Fruit fly (Drosophila melanogaster) whole organism, embryonic: ENCODE results near the gene CG12990.

Experiments
- Antp ChIP-seq: fragments of 200-800 bp; sonication (Bioruptor generic); optimal IDR thresholded peaks from 3 replicates; lab custom pipeline; 2016; ENCODE audit warnings: missing biosample characterization, missing genetic modification characterization
- Blimp-1 ChIP-seq: fragments of 200-800 bp; sonication (Bioruptor generic); optimal IDR thresholded peaks from 3 replicates; lab custom pipeline; 2018; ENCODE audit warnings: missing biosample characterization, missing genetic modification characterization, mild to moderate bottlenecking, moderate library complexity, missing genetic modification reagents
- Bteb2 ChIP-seq: fragments of 200-800 bp; sonication (Bioruptor generic); optimal IDR thresholded peaks from 2 replicates; lab custom pipeline; 2016; ENCODE audit warnings: missing biosample characterization, missing genetic modification characterization
- CG13123 ChIP-seq: fragments of 200-800 bp; sonication (Bioruptor generic); optimal IDR thresholded peaks from 2 replicates; lab custom pipeline; 2016; ENCODE audit warnings: missing biosample characterization, missing genetic modification characterization
- CG15011 ChIP-seq: fragments of 200-800 bp; sonication (Bioruptor generic); optimal IDR thresholded peaks from 3 replicates; lab custom pipeline; 2018; ENCODE audit warnings: missing biosample characterization, mild to moderate bottlenecking, missing genetic modification characterization
- CG15514 ChIP-seq: fragments of 200-800 bp; sonication (Bioruptor generic); optimal IDR thresholded peaks from 3 replicates; lab custom pipeline; 2017; ENCODE audit warnings: missing biosample characterization, missing genetic modification characterization, mild to moderate bottlenecking, moderate library complexity, missing genetic modification reagents
- CG1603 ChIP-seq: fragments of 200-800 bp; sonication (Bioruptor generic); optimal IDR thresholded peaks from 2 replicates; lab custom pipeline; 2019; ENCODE audit warnings: missing biosample characterization, mild to moderate bottlenecking, missing genetic modification characterization, moderate library complexity
- CG1647 ChIP-seq: fragments of 200-800 bp; sonication (Bioruptor generic); optimal IDR thresholded peaks from 3 replicates; lab custom pipeline; 2016; ENCODE audit warnings: missing biosample characterization, missing genetic modification characterization
- CG16779 ChIP-seq: fragments of 200-800 bp; sonication (Bioruptor generic); IDR thresholded peaks from 2 replicates; pipeline ENCODE4 v1.3.6; 2022; ENCODE audit warnings: missing biosample characterization, missing genetic modification characterization
- CG16815 ChIP-seq: fragments of 200-800 bp; sonication (Bioruptor generic); optimal IDR thresholded peaks from 3 replicates; lab custom pipeline; 2017; ENCODE audit warnings: missing biosample characterization, mild to moderate bottlenecking, missing genetic modification characterization
- CG17829 ChIP-seq: fragments of 200-800 bp; optimal IDR thresholded peaks from 2 replicates; lab custom pipeline; 2019; ENCODE audit warnings: missing biosample characterization, mild to moderate bottlenecking, missing genetic modification characterization, moderate library complexity
- CG2889 ChIP-seq: fragments of 200-800 bp; sonication (Bioruptor generic); IDR thresholded peaks from 3 replicates; pipeline ENCODE4 v1.3.6; 2022; ENCODE audit warnings: missing biosample characterization, missing genetic modification characterization
- CG30403 ChIP-seq: fragments of 200-800 bp; sonication (Bioruptor generic); optimal IDR thresholded peaks from 3 replicates; lab custom pipeline; 2016; ENCODE audit warnings: missing biosample characterization, missing genetic modification characterization
- CG4328 ChIP-seq: fragments of 200-800 bp; sonication (Bioruptor generic); optimal IDR thresholded peaks from 3 replicates; lab custom pipeline; 2017; ENCODE audit warnings: missing biosample characterization, missing genetic modification reagents, missing genetic modification characterization
- CG4730 ChIP-seq: fragments of 200-800 bp; sonication (Bioruptor generic); IDR thresholded peaks from 2 replicates; pipeline ENCODE4 v1.3.6; 2022; ENCODE audit warnings: missing biosample characterization, missing genetic modification characterization
- CG6683 ChIP-seq: fragments of 200-800 bp; sonication (Bioruptor generic); optimal IDR thresholded peaks from 2 replicates; lab custom pipeline; 2017; ENCODE audit warnings: missing biosample characterization, mild to moderate bottlenecking, missing genetic modification characterization, missing genetic modification reagents
- CG7556 ChIP-seq: fragments of 200-800 bp; sonication (Bioruptor generic); optimal IDR thresholded peaks from 2 replicates; lab custom pipeline; 2017; ENCODE audit warnings: missing biosample characterization, mild to moderate bottlenecking, missing genetic modification characterization
- CG7928 ChIP-seq: fragments of 200-800 bp; sonication (Bioruptor generic); optimal IDR thresholded peaks from 2 replicates; lab custom pipeline; 2017; ENCODE audit warnings: missing biosample characterization, mild to moderate bottlenecking, missing genetic modification characterization
- Dad ChIP-seq: fragments of 200-800 bp; sonication (Bioruptor generic); optimal IDR thresholded peaks from 3 replicates; lab custom pipeline; 2016; ENCODE audit warnings: missing biosample characterization, missing genetic modification characterization
- HmgD ChIP-seq: fragments of 200-800 bp; sonication (Bioruptor generic); optimal IDR thresholded peaks from 3 replicates; lab custom pipeline; 2016; ENCODE audit warnings: missing biosample characterization, missing genetic modification characterization
- HmgZ ChIP-seq: fragments of 200-800 bp; sonication (Bioruptor generic); optimal IDR thresholded peaks from 2 replicates; lab custom pipeline; 2018; ENCODE audit warnings: missing biosample characterization, mild to moderate bottlenecking, missing genetic modification characterization
- Lhr ChIP-seq: fragments of 200-800 bp; sonication (Bioruptor generic); optimal IDR thresholded peaks from 3 replicates; lab custom pipeline; 2017; ENCODE audit warnings: mild to moderate bottlenecking, missing biosample characterization, missing genetic modification reagents, missing genetic modification characterization
- Meics ChIP-seq: fragments of 200-800 bp; sonication (Bioruptor generic); optimal IDR thresholded peaks from 2 replicates; lab custom pipeline; 2017; ENCODE audit warnings: missing biosample characterization, mild to moderate bottlenecking, missing genetic modification characterization
- Myb ChIP-seq: fragments of 200-800 bp; sonication (Bioruptor generic); optimal IDR thresholded peaks from 2 replicates; lab custom pipeline; 2016; ENCODE audit warnings: missing biosample characterization, missing genetic modification characterization
- Optix ChIP-seq: fragments of 200-800 bp; sonication (Bioruptor generic); IDR thresholded peaks from 3 replicates; pipeline ENCODE4 v1.3.6; 2022; ENCODE audit warnings: missing biosample characterization, missing genetic modification characterization
- Ravus ChIP-seq: fragments of 200-800 bp; sonication (Bioruptor generic); IDR thresholded peaks from 2 replicates; pipeline ENCODE4 v1.3.6; 2022; ENCODE audit warnings: missing biosample characterization, missing genetic modification characterization
- Rfx ChIP-seq: fragments of 200-800 bp; sonication (Bioruptor generic); IDR thresholded peaks from 2 replicates; pipeline ENCODE4 v1.3.6; 2022; ENCODE audit warnings: missing biosample characterization, missing genetic modification characterization
- Sin3A ChIP-seq: fragments of >200 bp; optimal IDR thresholded peaks from 2 replicates; lab custom pipeline; 2018
- Spps ChIP-seq: fragments of 200-800 bp; sonication (Bioruptor generic); optimal IDR thresholded peaks from 2 replicates; lab custom pipeline; 2018; ENCODE audit warnings: missing biosample characterization, mild to moderate bottlenecking, missing genetic modification characterization
- Sry-δ ChIP-seq: fragments of 200-800 bp; sonication (Bioruptor generic); optimal IDR thresholded peaks from 2 replicates; lab custom pipeline; 2016; ENCODE audit warnings: missing biosample characterization, missing genetic modification characterization
- Trl ChIP-seq, 3 experiments: fragments of >200 bp in 2 of 3; fragments of 200-800 bp in 1 of 3; sonication (Bioruptor generic) in 1 of 3; optimal IDR thresholded peaks; 2 replicates in 1 of 3; 3 replicates in 2 of 3; lab custom pipeline; 2016 to 2017; ENCODE audit warnings: missing biosample characterization in 1 of 3, missing genetic modification characterization in 1 of 3
- ash1 ChIP-seq: fragments of 200-800 bp; sonication (Bioruptor generic); optimal IDR thresholded peaks from 2 replicates; lab custom pipeline; 2018; ENCODE audit warnings: missing biosample characterization, mild to moderate bottlenecking, missing genetic modification characterization
- bab2 ChIP-seq: fragments of 200-800 bp; sonication (Bioruptor generic); optimal IDR thresholded peaks from 2 replicates; lab custom pipeline; 2016; ENCODE audit warnings: missing biosample characterization, missing genetic modification characterization
- dati ChIP-seq: fragments of 200-800 bp; sonication (Bioruptor generic); IDR thresholded peaks from 2 replicates; pipeline ENCODE4 v1.3.6; 2022; ENCODE audit warnings: missing biosample characterization, missing genetic modification characterization
- disco-r ChIP-seq: fragments of 200-800 bp; sonication (Bioruptor generic); optimal IDR thresholded peaks from 2 replicates; lab custom pipeline; 2016; ENCODE audit warnings: missing biosample characterization, missing genetic modification characterization
- fd64A ChIP-seq: fragments of 200-800 bp; sonication (Bioruptor generic); optimal IDR thresholded peaks from 3 replicates; lab custom pipeline; 2018; ENCODE audit warnings: missing biosample characterization, mild to moderate bottlenecking, missing genetic modification characterization
- gce ChIP-seq: fragments of 200-800 bp; sonication (Bioruptor generic); IDR thresholded peaks from 3 replicates; pipeline ENCODE4 v1.3.6; 2022; ENCODE audit warnings: missing biosample characterization, missing genetic modification characterization
- her ChIP-seq: fragments of 200-800 bp; sonication (Bioruptor generic); optimal IDR thresholded peaks from 2 replicates; lab custom pipeline; 2016; ENCODE audit warnings: missing biosample characterization, missing genetic modification characterization
- kay ChIP-seq: fragments of 200-800 bp; sonication (Bioruptor generic); optimal IDR thresholded peaks from 2 replicates; lab custom pipeline; 2016; ENCODE audit warnings: missing biosample characterization, missing genetic modification characterization
- nom ChIP-seq: fragments of 200-800 bp; sonication (Bioruptor generic); optimal IDR thresholded peaks from 2 replicates; lab custom pipeline; 2017; ENCODE audit warnings: missing biosample characterization, missing genetic modification characterization, mild to moderate bottlenecking, moderate library complexity, missing genetic modification reagents
- oc ChIP-seq: fragments of 200-800 bp; sonication (Bioruptor generic); optimal IDR thresholded peaks from 2 replicates; lab custom pipeline; 2018; ENCODE audit warnings: missing biosample characterization, mild to moderate bottlenecking, missing genetic modification characterization, moderate library complexity
- pan ChIP-seq, 4 experiments: fragments of >200 bp in 3 of 4; fragments of 200-800 bp in 1 of 4; sonication (Bioruptor generic) in 1 of 4; optimal IDR thresholded peaks in 3 of 4; IDR thresholded peaks in 1 of 4; 2 replicates each; pipeline versions ENCODE4 v1.3.6 to Lab custom; 2017 to 2022; ENCODE audit warnings: missing biosample characterization in 2 of 4, missing genetic modification characterization in 2 of 4, mixed read lengths in 1 of 4
- pum ChIP-seq: fragments of 200-800 bp; sonication (Bioruptor generic); optimal IDR thresholded peaks from 2 replicates; lab custom pipeline; 2016; ENCODE audit warnings: missing biosample characterization, missing genetic modification characterization
- so ChIP-seq: fragments of 200-800 bp; sonication (Bioruptor generic); IDR thresholded peaks from 3 replicates; pipeline ENCODE4 v1.3.6; 2022; ENCODE audit warnings: missing biosample characterization, missing genetic modification characterization
- trh ChIP-seq: fragments of 200-800 bp; sonication (Bioruptor generic); optimal IDR thresholded peaks from 2 replicates; lab custom pipeline; 2016; ENCODE audit warnings: missing biosample characterization, missing genetic modification characterization
- ttk ChIP-seq: fragments of 200-800 bp; sonication (Bioruptor generic); IDR thresholded peaks from 2 replicates; pipeline ENCODE4 v2.1.2; 2022; ENCODE audit warnings: missing biosample characterization, missing genetic modification characterization
- unpg ChIP-seq: fragments of 200-800 bp; sonication (Bioruptor generic); optimal IDR thresholded peaks from 3 replicates; lab custom pipeline; 2018; ENCODE audit warnings: missing biosample characterization, mild to moderate bottlenecking, missing genetic modification characterization, moderate library complexity
- wek ChIP-seq: fragments of 200-800 bp; sonication (Bioruptor generic); optimal IDR thresholded peaks from 3 replicates; lab custom pipeline; 2018; ENCODE audit warnings: missing biosample characterization, mild to moderate bottlenecking, missing genetic modification characterization, moderate library complexity
- zfh2 ChIP-seq: fragments of 200-800 bp; sonication (Bioruptor generic); optimal IDR thresholded peaks from 2 replicates; lab custom pipeline; 2016; ENCODE audit warnings: missing biosample characterization, missing genetic modification characterization

The CG12990 gene

dm6 chrX:17631996-17632612, 39.6 kb downstream of the CG12990 start, which contains the start of the genes corolla and ND-24 (continued):
- peak; percentile 59 for TF ChIP-seq Spps (tag; lab: Kevin White, UChicago)
- peak; percentile 84; the same call in 2 of the 3 replicates for TF ChIP-seq so
- TF ChIP-seq Bteb2 (GFP tag; lab: Kevin White, UChicago), result peak; percentile 88
- TF ChIP-seq disco-r, result peak; percentile 73
- TF ChIP-seq Optix (GFP tag; lab: Robert Waterston, UW), result peak; percentile 70; the same call in 2 of the 3 replicates
- no peak for TF ChIP-seq oc (tag; lab: Kevin White, UChicago)
- TF ChIP-seq HmgZ (tag; lab: Kevin White, UChicago), result peak; percentile 75
- peak; percentile 85 for TF ChIP-seq zfh2 (GFP tag; lab: Kevin White, UChicago)
- TF ChIP-seq Sry-δ, result peak; percentile 90
- peak; percentile 82 for TF ChIP-seq unpg
- TF ChIP-seq CG30403 (GFP tag; lab: Kevin White, UChicago), result peak; percentile 93
- peak; percentile 75 for TF ChIP-seq Sin3A (lab: Kevin White, UChicago)
- peak; percentile 87 for TF ChIP-seq CG1647
- TF ChIP-seq CG1603 (tag; lab: Kevin White, UChicago), result peak; percentile 65
- TF ChIP-seq CG7556 (GFP tag; lab: Kevin White, UChicago), result peak; percentile 72
- peak; percentile 87 for TF ChIP-seq ttk (GFP tag; lab: Robert Waterston, UW)
- TF ChIP-seq gce (GFP tag; lab: Robert Waterston, UW), result peak; percentile 59; the same call in 1 of the 3 replicates
- TF ChIP-seq Myb (GFP tag; lab: Kevin White, UChicago), result peak; percentile 65
- peak; percentile 45 for TF ChIP-seq Lhr (GFP tag; lab: Kevin White, UChicago)
- TF ChIP-seq her (GFP tag; lab: Kevin White, UChicago), result peak; percentile 26
- TF ChIP-seq CG15514 (GFP tag; lab: Kevin White, UChicago), result peak; percentile 84
- no peak for TF ChIP-seq fd64A (GFP tag; lab: Kevin White, UChicago)
- TF ChIP-seq CG6683 (GFP tag; lab: Kevin White, UChicago), result peak; percentile 54
- peak; percentile 64 for TF ChIP-seq kay
- peak; percentile 80 for TF ChIP-seq Blimp-1 (GFP tag; lab: Kevin White, UChicago)
- TF ChIP-seq dati (GFP tag; lab: Robert Waterston, UW), result no peak
- no peak for TF ChIP-seq ash1 (GFP tag; lab: Kevin White, UChicago)
- peak; percentile 65 for TF ChIP-seq CG16815 (GFP tag; lab: Kevin White, UChicago)
- peak; percentile 84 for TF ChIP-seq CG2889 (GFP tag; lab: Robert Waterston, UW)
- no peak for TF ChIP-seq HmgD
- peak; percentile 71 for TF ChIP-seq Dad
- peak; percentile 87 for TF ChIP-seq CG4730 (GFP tag; lab: Robert Waterston, UW)
- TF ChIP-seq nom (GFP tag; lab: Kevin White, UChicago), result peak; percentile 31
- TF ChIP-seq CG13123, result peak; percentile 76
- peak; percentile 78 for TF ChIP-seq Antp (GFP tag; lab: Kevin White, UChicago)
- TF ChIP-seq Meics (GFP tag; lab: Kevin White, UChicago), result no peak
- peak; percentile 70 for TF ChIP-seq CG17829
- no peak for TF ChIP-seq Trl (optimal IDR thresholded peaks at IDR 0.05; lab: Kevin White, UChicago)
- TF ChIP-seq Trl (GFP tag; optimal IDR thresholded peaks at IDR 0.05; lab: Kevin White, UChicago), result peak; percentile 79
- TF ChIP-seq Ravus (GFP tag; lab: Robert Waterston, UW), result peak; percentile 39; the same call in 1 of the 2 replicates
- no peak for TF ChIP-seq wek (GFP tag; lab: Kevin White, UChicago)
- no peak for TF ChIP-seq pan (optimal IDR thresholded peaks at IDR 0.05; lab: Kevin White, UChicago)
- peak in 1 of 2 experiments; percentile 89 for TF ChIP-seq pan (GFP tag; optimal IDR thresholded peaks at IDR 0.05 in 1 of 2, IDR thresholded peaks at IDR 0.05 in 1 of 2)
- TF ChIP-seq bab2 (GFP tag; lab: Kevin White, UChicago), result peak; percentile 84
- TF ChIP-seq CG4328, result peak; percentile 63
- peak; percentile 89 for TF ChIP-seq pum (GFP tag; lab: Kevin White, UChicago)
- TF ChIP-seq CG15011 (GFP tag; lab: Kevin White, UChicago), result no peak
- TF ChIP-seq Rfx (GFP tag; lab: Robert Waterston, UW), result peak; percentile 92
- peak; percentile 80 for TF ChIP-seq trh (GFP tag; lab: Kevin White, UChicago)
- peak; percentile 13 for TF ChIP-seq CG7928 (GFP tag; lab: Kevin White, UChicago)
- TF ChIP-seq CG16779, result peak; percentile 67; the same call in 1 of the 2 replicates
